Worm (Caenorhabditis elegans): ENCODE measurements around the gene atrn-1.

atrn-1 gene

DNA sequence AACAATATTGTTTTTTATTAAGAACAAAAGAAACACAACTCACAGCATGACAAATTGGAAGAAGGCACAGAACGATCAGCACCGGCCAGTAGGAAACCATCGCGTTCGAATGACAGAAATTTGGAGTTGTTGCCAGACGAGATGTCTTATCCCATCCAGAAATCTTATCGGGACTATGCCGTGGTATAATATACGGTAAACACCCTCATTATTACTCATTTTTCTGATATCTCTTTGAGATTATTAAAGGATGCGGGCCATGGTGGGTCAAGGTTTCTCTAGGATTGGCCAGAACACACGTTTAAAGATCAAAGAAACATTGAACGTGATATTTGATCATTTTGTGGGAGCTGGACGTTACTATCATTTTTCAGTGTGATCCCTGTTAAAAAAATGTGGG lies 11.5 kb upstream of the atrn-1 start, which contains the start of gene hch-1 (continued):
- TF ChIP-seq ceh-45 (GFP tag; IDR thresholded peaks at IDR 0.05) = no peak

DNA sequence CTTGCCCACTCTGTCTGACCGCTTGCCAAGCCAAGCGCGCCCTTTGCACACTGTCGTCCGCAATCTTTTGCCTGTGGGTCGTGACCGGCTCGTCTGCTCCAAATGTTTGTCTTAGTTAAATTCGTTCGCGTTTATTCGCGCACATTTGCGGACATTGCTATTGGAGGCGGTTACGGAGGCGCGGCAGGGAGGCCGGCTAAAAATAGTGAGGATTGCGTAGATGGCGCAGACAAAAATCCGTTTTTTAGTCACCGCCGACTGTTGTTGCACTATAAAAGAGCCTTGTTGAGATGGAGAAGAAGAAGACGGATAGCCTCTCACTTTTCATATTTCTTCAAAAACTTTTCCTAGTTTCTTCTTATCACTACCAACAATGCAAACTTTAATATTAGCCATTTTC lies 9.9 kb upstream of the atrn-1 start, which contains the start of gene F40E10.5:
TSS of gene F40E10.5 (plus strand) at position 301 of the 400 bp plus-strand sequence.
- TF ChIP-seq odd-2 (tag; optimal IDR thresholded peaks at IDR 0.05) (no peak), pax-1 (tag; optimal IDR thresholded peaks at IDR 0.05) (peak; percentile 11), ets-4 (tag; optimal IDR thresholded peaks at IDR 0.05) (peak; percentile 9), hlh-15 (tag; optimal IDR thresholded peaks at IDR 0.05) (no peak)

DNA sequence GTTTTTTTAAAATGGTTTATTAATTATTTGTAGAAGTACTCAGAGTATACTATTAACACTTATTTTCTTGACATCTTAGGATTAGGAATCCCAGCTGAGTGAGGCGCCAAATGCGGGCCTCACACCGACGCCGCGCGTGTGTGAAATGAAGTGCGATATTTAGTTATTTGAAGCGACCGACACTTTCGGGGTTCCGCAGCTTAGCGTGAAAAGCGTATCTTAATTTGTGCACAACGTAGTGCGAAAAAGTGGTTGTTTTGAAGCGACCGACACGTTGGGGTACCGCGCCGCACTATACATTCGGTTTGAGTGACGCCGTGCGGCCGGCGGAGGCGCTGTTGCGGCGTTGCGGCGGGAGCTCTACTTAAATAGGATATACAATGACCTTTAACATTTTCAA lies 6.4 kb upstream of the atrn-1 start:
- no peak for TF ChIP-seq madf-2 (tag; optimal IDR thresholded peaks at IDR 0.05)
- TF ChIP-seq ceh-31 (tag; optimal IDR thresholded peaks at IDR 0.05) = no peak
- TF ChIP-seq fkh-10 (GFP tag; optimal IDR thresholded peaks at IDR 0.05) = no peak
- no peak for TF ChIP-seq unc-55 (GFP tag; optimal IDR thresholded peaks at IDR 0.05)
- TF ChIP-seq ets-4 (tag; optimal IDR thresholded peaks at IDR 0.05) = no peak
- no peak for TF ChIP-seq nfya-1 (tag; optimal IDR thresholded peaks at IDR 0.05)
- no peak for TF ChIP-seq npax-4 (tag; optimal IDR thresholded peaks at IDR 0.05)
- TF ChIP-seq pax-1 (tag; optimal IDR thresholded peaks at IDR 0.05) = no peak
- TF ChIP-seq ahr-1 (tag; optimal IDR thresholded peaks at IDR 0.05) = no peak
- no peak for TF ChIP-seq ttx-3 (tag; optimal IDR thresholded peaks at IDR 0.05)
- TF ChIP-seq tbx-2 (tag; optimal IDR thresholded peaks at IDR 0.05) = no peak
- TF ChIP-seq mec-3 (tag; optimal IDR thresholded peaks at IDR 0.05; ENCODE audit: borderline replicate concordance) = no peak
- TF ChIP-seq pag-3 (tag; optimal IDR thresholded peaks at IDR 0.05; ENCODE audit: borderline replicate concordance) = no peak
- no peak for TF ChIP-seq hlh-6 (tag; optimal IDR thresholded peaks at IDR 0.05)
- no peak for TF ChIP-seq pha-4 (tag; optimal IDR thresholded peaks at IDR 0.05)
- TF ChIP-seq nhr-11 (tag; optimal IDR thresholded peaks at IDR 0.05) = no peak

DNA sequence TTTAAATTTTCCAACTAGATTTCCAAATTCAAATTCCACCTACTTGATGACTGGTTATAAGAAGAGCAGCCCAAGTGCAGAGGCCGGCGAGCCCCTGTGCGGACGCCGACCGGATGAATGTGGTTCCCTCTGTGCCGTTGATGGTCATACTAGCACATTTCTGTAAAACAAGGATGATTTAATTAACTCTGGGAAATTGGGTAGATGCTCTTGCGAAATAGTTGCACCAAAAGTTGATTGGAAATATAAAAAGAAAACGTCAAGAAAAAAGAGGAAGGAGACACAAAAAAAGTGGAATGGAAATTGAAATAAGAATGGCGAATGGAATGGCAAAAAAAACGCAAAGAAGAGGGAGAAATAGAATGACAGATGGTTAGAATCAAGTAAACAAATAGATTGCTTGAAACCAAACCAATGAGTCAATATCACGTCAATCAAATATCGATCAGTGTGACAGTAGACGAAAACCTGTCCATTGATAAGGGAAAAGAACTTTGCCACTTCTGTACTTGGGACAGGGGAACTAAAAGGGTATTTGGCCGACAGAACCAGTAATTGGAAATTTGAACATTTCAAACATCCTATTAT lies 4.6 kb upstream of the atrn-1 start, which contains the start of gene tmem-184:
TSS of gene tmem-184 (minus strand) at position 164 of the 588 bp plus-strand sequence.
- TF ChIP-seq elt-4 (tag; optimal IDR thresholded peaks at IDR 0.05) (no peak), fax-1 (tag; optimal IDR thresholded peaks at IDR 0.05) (no peak), ceh-14 (tag; optimal IDR thresholded peaks at IDR 0.05) (no peak), K02D7.2 (tag; optimal IDR thresholded peaks at IDR 0.05) (no peak), tbx-7 (tag; optimal IDR thresholded peaks at IDR 0.05) (no peak), C38D4.7 (GFP tag; optimal IDR thresholded peaks at IDR 0.05) (no peak), zip-5 (tag; optimal IDR thresholded peaks at IDR 0.05) (no peak), ceh-6 (GFP tag; optimal IDR thresholded peaks at IDR 0.05) (no peak), sox-2 (GFP tag; IDR thresholded peaks at IDR 0.05) (no peak), eyg-1 (tag; optimal IDR thresholded peaks at IDR 0.05) (no peak), ets-4 (tag; optimal IDR thresholded peaks at IDR 0.05) (no peak), T23F11.4 (GFP tag; optimal IDR thresholded peaks at IDR 0.05) (no peak), fkh-10 (GFP tag; optimal IDR thresholded peaks at IDR 0.05) (no peak)

DNA sequence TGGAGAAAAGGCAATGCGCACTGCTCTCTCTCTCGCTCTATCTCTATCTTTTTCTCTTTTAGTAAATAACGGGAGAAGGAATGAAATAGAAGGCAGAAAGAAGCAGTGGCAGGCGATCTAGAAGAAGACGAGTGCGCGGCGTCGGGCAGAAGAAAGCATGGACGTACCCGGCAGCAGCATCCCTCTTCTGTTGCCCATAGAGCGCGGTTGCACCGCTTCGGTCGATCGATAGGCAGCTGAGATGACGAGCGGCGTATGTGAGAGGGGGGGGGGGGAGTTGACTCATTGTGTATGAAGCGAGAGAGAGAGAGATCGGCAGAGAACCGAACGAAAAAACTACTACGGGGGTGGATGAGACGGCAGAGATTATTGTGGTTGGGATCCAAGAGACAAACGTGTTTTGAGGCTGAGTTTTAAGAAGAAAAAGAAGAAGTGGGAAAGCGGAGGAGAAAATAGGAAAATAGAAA lies 3.2 kb upstream of the atrn-1 start:
- peak; percentile 87 for TF ChIP-seq ceh-48 (tag; optimal IDR thresholded peaks at IDR 0.05)
- TF ChIP-seq nhr-232 (tag; optimal IDR thresholded peaks at IDR 0.05) = no peak
- peak; percentile 89 for TF ChIP-seq unc-42 (tag; optimal IDR thresholded peaks at IDR 0.05)
- peak; percentile 81 for TF ChIP-seq tbx-2 (tag; optimal IDR thresholded peaks at IDR 0.05)
- peak; percentile 89 for TF ChIP-seq nfya-1 (tag; optimal IDR thresholded peaks at IDR 0.05)
- TF ChIP-seq rnt-1 (tag; optimal IDR thresholded peaks at IDR 0.05) = peak; percentile 49
- peak; percentile 11 for TF ChIP-seq fax-1 (tag; optimal IDR thresholded peaks at IDR 0.05)
- TF ChIP-seq hlh-30 (tag; optimal IDR thresholded peaks at IDR 0.05; ENCODE audit: insufficient read depth) = peak; percentile 86
- no peak for TF ChIP-seq npax-4 (tag; optimal IDR thresholded peaks at IDR 0.05)
- no peak for TF ChIP-seq pat-9 (tag; optimal IDR thresholded peaks at IDR 0.05)
- peak; percentile 44 for TF ChIP-seq elt-2 (tag; optimal IDR thresholded peaks at IDR 0.05)
- TF ChIP-seq sox-2 (GFP tag; IDR thresholded peaks at IDR 0.05) = no peak
- peak; percentile 82 for TF ChIP-seq ceh-34 (tag; optimal IDR thresholded peaks at IDR 0.05)
- TF ChIP-seq T23F11.4 (GFP tag; optimal IDR thresholded peaks at IDR 0.05) = no peak
- TF ChIP-seq ceh-9 (tag; optimal IDR thresholded peaks at IDR 0.05) = no peak
- no peak for TF ChIP-seq pax-1 (tag; optimal IDR thresholded peaks at IDR 0.05)
- no peak for TF ChIP-seq ceh-22 (tag; optimal IDR thresholded peaks at IDR 0.05)
- no peak for TF ChIP-seq hlh-13 (GFP tag; optimal IDR thresholded peaks at IDR 0.05)
- peak; percentile 51 for TF ChIP-seq ets-4 (tag; optimal IDR thresholded peaks at IDR 0.05)
- peak; percentile 33 for TF ChIP-seq fkh-6 (tag; optimal IDR thresholded peaks at IDR 0.05)
- no peak for TF ChIP-seq ceh-45 (GFP tag; IDR thresholded peaks at IDR 0.05)
- TF ChIP-seq ceh-19 (GFP tag; optimal IDR thresholded peaks at IDR 0.05) = peak; percentile 80

Data from whole organism, late embryonic.